Fruit fly (Drosophila melanogaster): ENCODE results near the gene Nsf2.

Gene Nsf2

dm6 chr3R:13839883-13840412 lies 2.2 kb upstream of the Nsf2 start, which contains the start of gene CG31495 (continued):
- TF ChIP-seq CG7368 (GFP tag; optimal IDR thresholded peaks at IDR 0.05) (no peak), fd85E (GFP tag; optimal IDR thresholded peaks at IDR 0.05) (no peak), CG6854 (GFP tag; optimal IDR thresholded peaks at IDR 0.05) (no peak), fkh (GFP tag; optimal IDR thresholded peaks at IDR 0.05) (no peak), CG10669 (GFP tag; optimal IDR thresholded peaks at IDR 0.05) (no peak), ss (GFP tag; optimal IDR thresholded peaks at IDR 0.05) (no peak), CG6808 (GFP tag; optimal IDR thresholded peaks at IDR 0.05) (no peak), esn (GFP tag; optimal IDR thresholded peaks at IDR 0.05) (no peak), CG6792 (GFP tag; optimal IDR thresholded peaks at IDR 0.05) (no peak), CG31627 (GFP tag; optimal IDR thresholded peaks at IDR 0.05) (peak; percentile 43), Hr39 (GFP tag; optimal IDR thresholded peaks at IDR 0.05) (peak; percentile 36), CG16779 (tag; optimal IDR thresholded peaks at IDR 0.05) (no peak), CG8319 (GFP tag; optimal IDR thresholded peaks at IDR 0.05) (no peak), CG3032 (tag; optimal IDR thresholded peaks at IDR 0.05) (no peak), Blimp-1 (GFP tag; optimal IDR thresholded peaks at IDR 0.05) (no peak), svp (GFP tag) (peak; percentile 47), CG3919 (GFP tag; optimal IDR thresholded peaks at IDR 0.05) (peak; percentile 2)

dm6 chr3R:13834551-13834950 lies 3.2 kb downstream of the Nsf2 start:
- TF ChIP-seq svp (GFP tag) (peak; percentile 93), CG34406 (GFP tag; optimal IDR thresholded peaks at IDR 0.05) (no peak), dac (GFP tag; optimal IDR thresholded peaks at IDR 0.05) (no peak), fd59A (GFP tag; optimal IDR thresholded peaks at IDR 0.05) (no peak)

- no peak for TF ChIP-seq CG9139 (GFP tag; optimal IDR thresholded peaks at IDR 0.05)
- TF ChIP-seq Hr38 (GFP tag; optimal IDR thresholded peaks at IDR 0.05), result no peak
- no peak for TF ChIP-seq CG16779 (tag; optimal IDR thresholded peaks at IDR 0.05)
- TF ChIP-seq salr (GFP tag; optimal IDR thresholded peaks at IDR 0.05), result no peak
- no peak for TF ChIP-seq Met (GFP tag; optimal IDR thresholded peaks at IDR 0.05)
- no peak for TF ChIP-seq Eip93F (GFP tag; optimal IDR thresholded peaks at IDR 0.05)
- TF ChIP-seq CG8319 (GFP tag; optimal IDR thresholded peaks at IDR 0.05), result no peak
- TF ChIP-seq Sox102F (GFP tag; optimal IDR thresholded peaks at IDR 0.05), result no peak
- no peak for TF ChIP-seq Hr4 (GFP tag; optimal IDR thresholded peaks at IDR 0.05)
- TF ChIP-seq CG4318 (GFP tag; optimal IDR thresholded peaks at IDR 0.05), result no peak
Observed at dm6 chr3R:13833515-13833914, 4.3 kb downstream of the Nsf2 start.

dm6 chr3R:13832950-13833349 lies 4.8 kb downstream of the Nsf2 start:
- TF ChIP-seq dac (GFP tag; optimal IDR thresholded peaks at IDR 0.05) (no peak), svp (GFP tag) (peak; percentile 87)

dm6 chr3R:13831596-13832119 lies 6.1 kb downstream of the Nsf2 start:
- peak; percentile 79 for TF ChIP-seq Met (GFP tag; optimal IDR thresholded peaks at IDR 0.05)
- TF ChIP-seq fd59A (GFP tag; optimal IDR thresholded peaks at IDR 0.05), result no peak
- peak; percentile 55 for TF ChIP-seq CG16779 (tag; optimal IDR thresholded peaks at IDR 0.05)
- TF ChIP-seq CG11762 (GFP tag; optimal IDR thresholded peaks at IDR 0.05; ENCODE audit: insufficient read depth), result peak; percentile 40
- TF ChIP-seq Blimp-1 (GFP tag; optimal IDR thresholded peaks at IDR 0.05), result peak; percentile 99
- no peak for TF ChIP-seq spab (GFP tag; optimal IDR thresholded peaks at IDR 0.05)
- TF ChIP-seq Lpt (GFP tag; optimal IDR thresholded peaks at IDR 0.05), result peak; percentile 33
- no peak for TF ChIP-seq dac (GFP tag; optimal IDR thresholded peaks at IDR 0.05)
- peak; percentile 29 for TF ChIP-seq CG6808 (GFP tag; optimal IDR thresholded peaks at IDR 0.05)
- peak; percentile 63 for TF ChIP-seq dsx (GFP tag; optimal IDR thresholded peaks at IDR 0.05; ENCODE audit: poor library complexity, severe bottlenecking)
- peak; percentile 78 for TF ChIP-seq CG6854 (GFP tag; optimal IDR thresholded peaks at IDR 0.05)
- TF ChIP-seq esn (GFP tag; optimal IDR thresholded peaks at IDR 0.05), result peak; percentile 79
- peak; percentile 93 for TF ChIP-seq Eip78C (GFP tag)
- no peak for TF ChIP-seq Hr38 (GFP tag; optimal IDR thresholded peaks at IDR 0.05)
- TF ChIP-seq CG10631 (GFP tag; optimal IDR thresholded peaks at IDR 0.05), result peak; percentile 54
- peak; percentile 11 for TF ChIP-seq CG11902 (GFP tag; optimal IDR thresholded peaks at IDR 0.05)
- TF ChIP-seq Sox102F (GFP tag; optimal IDR thresholded peaks at IDR 0.05), result peak; percentile 79
- TF ChIP-seq cyc (GFP tag; optimal IDR thresholded peaks at IDR 0.05), result peak; percentile 30
- no peak for TF ChIP-seq CG8319 (GFP tag; optimal IDR thresholded peaks at IDR 0.05)
- TF ChIP-seq CG1621 (tag; optimal IDR thresholded peaks at IDR 0.05), result no peak
- peak; percentile 45 for TF ChIP-seq CG3032 (tag; optimal IDR thresholded peaks at IDR 0.05)
- peak; percentile 72 for TF ChIP-seq topi (GFP tag; optimal IDR thresholded peaks at IDR 0.05)
- TF ChIP-seq Ets21C (GFP tag; optimal IDR thresholded peaks at IDR 0.05), result peak; percentile 41
- TF ChIP-seq Sox15 (GFP tag; optimal IDR thresholded peaks at IDR 0.05), result peak; percentile 53
- peak; percentile 58; the same call in 1 of the 2 replicates for TF ChIP-seq CG11294 (GFP tag; IDR thresholded peaks at IDR 0.05)

All from whole organism, prepupa.